Fruit fly (Drosophila melanogaster) whole organism, embryonic: ENCODE results near the gene Sclp.
A peak's percentile ranks its signal among the peaks of the same experiment; 100 is the strongest.

Experiments
- Antp ChIP-seq: fragments of 200-800 bp; sonication (Bioruptor generic); optimal IDR thresholded peaks from 3 replicates; lab custom pipeline; 2016; ENCODE audit warnings: missing biosample characterization, missing genetic modification characterization
- CG11085 ChIP-seq: fragments of 200-800 bp; sonication (Bioruptor generic); IDR thresholded peaks from 2 replicates; pipeline ENCODE4 v1.3.6; 2022; ENCODE audit warnings: missing biosample characterization, missing genetic modification characterization
- CG11247 ChIP-seq: fragments of 200-800 bp; sonication (Bioruptor generic); IDR thresholded peaks from 2 replicates; pipeline ENCODE4 v1.3.6; 2022; ENCODE audit warnings: missing biosample characterization, missing genetic modification characterization
- CG12299 ChIP-seq: fragments of 200-800 bp; sonication (Bioruptor generic); optimal IDR thresholded peaks from 2 replicates; lab custom pipeline; 2018; ENCODE audit warnings: missing biosample characterization, mild to moderate bottlenecking, missing genetic modification characterization
- CG14050 ChIP-seq: fragments of 200-800 bp; sonication (Bioruptor generic); IDR thresholded peaks from 3 replicates; pipeline ENCODE4 v1.3.6; 2022; ENCODE audit warnings: missing biosample characterization, missing genetic modification characterization
- CG14965 ChIP-seq: fragments of 200-800 bp; sonication (Bioruptor generic); optimal IDR thresholded peaks from 2 replicates; lab custom pipeline; 2016; ENCODE audit warnings: missing biosample characterization, missing genetic modification characterization, borderline replicate concordance
- CG16863 ChIP-seq: fragments of 200-800 bp; sonication (Bioruptor generic); optimal IDR thresholded peaks from 3 replicates; lab custom pipeline; 2016; ENCODE audit warnings: missing biosample characterization, missing genetic modification characterization
- CG2875 ChIP-seq: fragments of 200-800 bp; sonication (Bioruptor generic); optimal IDR thresholded peaks from 2 replicates; lab custom pipeline; 2017; ENCODE audit warnings: missing biosample characterization, mild to moderate bottlenecking, missing genetic modification characterization, missing genetic modification reagents
- CG6765 ChIP-seq: fragments of 200-800 bp; sonication (Bioruptor generic); optimal IDR thresholded peaks from 3 replicates; lab custom pipeline; 2017; ENCODE audit warnings: missing biosample characterization, mild to moderate bottlenecking, missing genetic modification characterization
- CG8388 ChIP-seq: fragments of 200-800 bp; sonication (Bioruptor generic); optimal IDR thresholded peaks from 2 replicates; lab custom pipeline; 2019; ENCODE audit warnings: missing biosample characterization, mild to moderate bottlenecking, missing genetic modification characterization, moderate library complexity
- CG8478 ChIP-seq: fragments of >200 bp; optimal IDR thresholded peaks from 2 replicates; lab custom pipeline; 2018
- CG9437 ChIP-seq: fragments of 200-800 bp; sonication (Bioruptor generic); optimal IDR thresholded peaks from 2 replicates; lab custom pipeline; 2018; ENCODE audit warnings: missing biosample characterization, mild to moderate bottlenecking, missing genetic modification characterization
- CoRest ChIP-seq: fragments of 200-800 bp; sonication (Bioruptor generic); optimal IDR thresholded peaks from 3 replicates; lab custom pipeline; 2018; ENCODE audit warnings: missing biosample characterization, mild to moderate bottlenecking, missing genetic modification characterization, moderate library complexity
- D ChIP-seq, 2 experiments: fragments of 200-800 bp in 1 of 2; fragments of >200 bp in 1 of 2; sonication (Bioruptor generic) in 1 of 2; optimal IDR thresholded peaks; 2 replicates in 1 of 2; 3 replicates in 1 of 2; lab custom pipeline; 2017; ENCODE audit warnings: mild to moderate bottlenecking in 1 of 2, missing biosample characterization in 1 of 2, missing genetic modification characterization in 1 of 2, missing genetic modification reagents in 1 of 2
- Drgx ChIP-seq: fragments of 200-800 bp; sonication (Bioruptor generic); IDR thresholded peaks from 2 replicates; pipeline ENCODE4 v1.3.6; 2022; ENCODE audit warnings: missing biosample characterization, missing genetic modification characterization
- Fer3 ChIP-seq: fragments of 200-800 bp; sonication (Bioruptor generic); optimal IDR thresholded peaks from 2 replicates; lab custom pipeline; 2018; ENCODE audit warnings: missing biosample characterization, mild to moderate bottlenecking, missing genetic modification characterization, moderate library complexity
- Mad ChIP-seq: fragments of 200-800 bp; sonication (Bioruptor generic); optimal IDR thresholded peaks from 2 replicates; lab custom pipeline; 2016; ENCODE audit warnings: missing biosample characterization, missing genetic modification characterization
- Meics ChIP-seq: fragments of 200-800 bp; sonication (Bioruptor generic); optimal IDR thresholded peaks from 2 replicates; lab custom pipeline; 2017; ENCODE audit warnings: missing biosample characterization, mild to moderate bottlenecking, missing genetic modification characterization
- Scr ChIP-seq: fragments of 200-800 bp; sonication (Bioruptor generic); IDR thresholded peaks from 2 replicates; pipeline ENCODE4 v1.3.6; 2022; ENCODE audit warnings: missing biosample characterization, missing genetic modification characterization; ENCODE audit not compliant: partially characterized antibody
- Trl ChIP-seq, 3 experiments: fragments of >200 bp in 2 of 3; fragments of 200-800 bp in 1 of 3; sonication (Bioruptor generic) in 1 of 3; optimal IDR thresholded peaks; 2 replicates in 1 of 3; 3 replicates in 2 of 3; lab custom pipeline; 2016 to 2017; ENCODE audit warnings: missing biosample characterization in 1 of 3, missing genetic modification characterization in 1 of 3
- Xbp1 ChIP-seq: fragments of 200-800 bp; sonication (Bioruptor generic); optimal IDR thresholded peaks from 3 replicates; lab custom pipeline; 2016; ENCODE audit warnings: missing biosample characterization, mild to moderate bottlenecking, missing genetic modification characterization
- Xrp1 ChIP-seq: fragments of 200-800 bp; sonication (Bioruptor generic); IDR thresholded peaks from 2 replicates; pipeline ENCODE4 v1.3.6; 2022; ENCODE audit warnings: missing biosample characterization, missing genetic modification characterization
- ase ChIP-seq: fragments of 200-800 bp; sonication (Bioruptor generic); IDR thresholded peaks from 3 replicates; pipeline ENCODE4 v1.3.6; 2022; ENCODE audit warnings: missing biosample characterization, missing genetic modification characterization
- chif ChIP-seq, 2 experiments: fragments of 200-800 bp; sonication (Bioruptor generic); optimal IDR thresholded peaks; 3 replicates each; lab custom pipeline; 2016; ENCODE audit warnings: missing biosample characterization in 2 of 2, missing genetic modification characterization in 2 of 2
- cwo ChIP-seq: fragments of 200-800 bp; sonication (Bioruptor generic); optimal IDR thresholded peaks from 3 replicates; lab custom pipeline; 2017; ENCODE audit warnings: missing biosample characterization, missing genetic modification characterization, mild to moderate bottlenecking, moderate library complexity, missing genetic modification reagents
- hkb ChIP-seq, 2 experiments: fragments of 200-800 bp in 1 of 2; fragments of >200 bp in 1 of 2; sonication (Bioruptor generic) in 1 of 2; IDR thresholded peaks in 1 of 2; optimal IDR thresholded peaks in 1 of 2; 2 replicates each; pipeline versions ENCODE4 v1.3.6 to Lab custom; 2017 to 2022; ENCODE audit warnings: missing biosample characterization in 1 of 2, missing genetic modification characterization in 1 of 2
- maf-S ChIP-seq: fragments of 200-800 bp; sonication (Bioruptor generic); optimal IDR thresholded peaks from 2 replicates; lab custom pipeline; 2016; ENCODE audit warnings: missing biosample characterization, missing genetic modification characterization
- mirr ChIP-seq: fragments of 200-800 bp; sonication (Bioruptor generic); optimal IDR thresholded peaks from 3 replicates; lab custom pipeline; 2018; ENCODE audit warnings: missing biosample characterization, mild to moderate bottlenecking, missing genetic modification characterization
- nom ChIP-seq: fragments of 200-800 bp; sonication (Bioruptor generic); optimal IDR thresholded peaks from 2 replicates; lab custom pipeline; 2017; ENCODE audit warnings: missing biosample characterization, missing genetic modification characterization, mild to moderate bottlenecking, moderate library complexity, missing genetic modification reagents
- peb ChIP-seq: fragments of 200-800 bp; sonication (Bioruptor generic); IDR thresholded peaks from 2 replicates; pipeline ENCODE4 v1.3.6; 2022; ENCODE audit warnings: missing biosample characterization, missing genetic modification characterization
- pho ChIP-seq: fragments of 200-800 bp; sonication (Bioruptor generic); optimal IDR thresholded peaks from 2 replicates; lab custom pipeline; 2016; ENCODE audit warnings: missing biosample characterization, missing genetic modification characterization
- pita ChIP-seq: fragments of 200-800 bp; sonication (Bioruptor generic); optimal IDR thresholded peaks from 2 replicates; lab custom pipeline; 2017; ENCODE audit warnings: missing biosample characterization, mild to moderate bottlenecking, missing genetic modification characterization
- prd ChIP-seq, 3 experiments: fragments of >200 bp in 2 of 3; fragments of 200-800 bp in 1 of 3; sonication (Bioruptor generic) in 1 of 3; optimal IDR thresholded peaks in 2 of 3; IDR thresholded peaks in 1 of 3; 2 replicates in 2 of 3; 3 replicates in 1 of 3; pipeline versions ENCODE4 v1.3.6 to Lab custom; 2017 to 2022; ENCODE audit warnings: missing biosample characterization in 1 of 3, missing genetic modification characterization in 1 of 3
- psq ChIP-seq: fragments of 200-800 bp; sonication (Bioruptor generic); optimal IDR thresholded peaks from 2 replicates; lab custom pipeline; 2017; ENCODE audit warnings: missing biosample characterization, missing genetic modification characterization
- row ChIP-seq: fragments of 200-800 bp; sonication (Bioruptor generic); IDR thresholded peaks from 3 replicates; pipeline ENCODE4 v1.3.6; 2022; ENCODE audit warnings: missing biosample characterization, missing genetic modification characterization
- sr ChIP-seq: fragments of 200-800 bp; sonication (Bioruptor generic); IDR thresholded peaks from 3 replicates; pipeline ENCODE4 v1.3.6; 2022; ENCODE audit warnings: missing biosample characterization, missing genetic modification characterization
- stc ChIP-seq: fragments of 200-800 bp; sonication (Bioruptor generic); IDR thresholded peaks from 2 replicates; pipeline ENCODE4 v1.3.6; 2022; ENCODE audit warnings: missing biosample characterization, missing genetic modification characterization
- tgo ChIP-seq: fragments of 200-800 bp; sonication (Bioruptor generic); IDR thresholded peaks from 3 replicates; pipeline ENCODE4 v1.3.6; 2022; ENCODE audit warnings: missing biosample characterization, missing genetic modification characterization

The Sclp gene

DNA sequence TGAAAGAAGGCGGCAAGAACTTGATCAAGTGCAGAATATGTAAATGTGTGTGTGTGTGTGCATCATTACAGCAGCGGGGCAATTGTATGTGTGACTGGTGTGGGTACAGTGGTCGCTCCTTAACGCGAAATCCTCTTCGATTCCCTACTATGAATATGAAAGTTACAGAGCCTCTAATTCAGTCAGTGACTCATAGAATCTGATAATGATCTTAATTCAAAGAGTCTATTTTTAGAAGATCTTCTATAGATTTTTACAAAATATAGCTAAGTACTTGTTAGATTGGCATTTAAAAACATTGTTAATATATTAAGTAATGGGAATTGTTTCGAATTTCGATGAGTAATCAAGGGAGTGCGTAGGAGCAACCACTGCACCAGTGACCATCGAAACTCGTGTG, 42.0 kb downstream of the Sclp start (continued):
- TF ChIP-seq CG16863 (GFP tag; lab: Kevin White, UChicago) (no peak), row (GFP tag; lab: Robert Waterston, UW) (peak; percentile 8; the same call in 1 of the 3 replicates)
- TF ChIP-seq, all 482 proteins: peak for 3

DNA sequence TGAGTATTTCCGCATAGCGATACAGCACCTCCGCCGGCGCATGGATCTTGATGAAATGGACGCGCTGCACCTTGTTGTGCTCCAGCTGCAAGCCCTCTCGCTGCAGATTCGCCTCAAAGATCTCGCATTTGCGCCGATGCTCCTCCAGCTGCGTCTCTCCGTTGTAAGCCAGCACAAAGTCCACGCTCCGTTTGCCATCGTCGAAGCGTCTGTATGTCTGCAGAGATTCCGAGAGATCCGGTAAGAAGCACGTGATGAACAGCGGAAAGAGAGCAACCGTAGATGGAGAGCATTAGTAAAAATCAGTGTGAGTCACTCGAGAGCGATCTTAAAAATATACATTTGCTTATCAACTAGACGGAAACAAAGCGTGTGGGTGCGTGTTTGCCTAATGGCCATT, 42.8 kb downstream of the Sclp start:
- no peak for TF ChIP-seq CG2875 (GFP tag; lab: Kevin White, UChicago)
- TF ChIP-seq psq (GFP tag; lab: Kevin White, UChicago) = no peak
- TF ChIP-seq CoRest (tag; lab: Kevin White, UChicago) = no peak
- TF ChIP-seq Xbp1 (GFP tag; lab: Kevin White, UChicago) = no peak
- peak; percentile 76 for TF ChIP-seq cwo (GFP tag; lab: Kevin White, UChicago)
- no peak for TF ChIP-seq pho (GFP tag; lab: Kevin White, UChicago)
- TF ChIP-seq mirr (GFP tag; lab: Kevin White, UChicago) = no peak
- TF ChIP-seq CG8478 = no peak
- no peak for TF ChIP-seq Fer3 (tag; lab: Kevin White, UChicago)
- no peak for TF ChIP-seq D (optimal IDR thresholded peaks at IDR 0.05; lab: Kevin White, UChicago)
- TF ChIP-seq D (GFP tag; optimal IDR thresholded peaks at IDR 0.05; lab: Kevin White, UChicago) = no peak
- no peak for TF ChIP-seq chif (GFP tag; optimal IDR thresholded peaks at IDR 0.05; lab: Kevin White, UChicago)
- no peak for TF ChIP-seq maf-S (GFP tag; lab: Kevin White, UChicago)
- TF ChIP-seq nom (GFP tag; lab: Kevin White, UChicago) = peak; percentile 69
- TF ChIP-seq tgo (GFP tag; lab: Robert Waterston, UW) = no peak
- peak in 1 of 2 experiments; percentile 18 for TF ChIP-seq Trl (optimal IDR thresholded peaks at IDR 0.05; lab: Kevin White, UChicago)
- no peak for TF ChIP-seq Trl (GFP tag; optimal IDR thresholded peaks at IDR 0.05; lab: Kevin White, UChicago)
- peak; percentile 88; the same call in 1 of the 3 replicates for TF ChIP-seq sr (GFP tag; lab: Robert Waterston, UW)
- no peak for TF ChIP-seq CG11085
- TF ChIP-seq CG8388 (GFP tag; lab: Kevin White, UChicago) = no peak
- no peak for TF ChIP-seq CG12299 (tag; lab: Kevin White, UChicago)
- no peak for TF ChIP-seq peb (GFP tag; lab: Robert Waterston, UW)
- no peak for TF ChIP-seq CG6765 (GFP tag; lab: Kevin White, UChicago)
- no peak for TF ChIP-seq Scr (GFP tag; lab: Robert Waterston, UW)
- TF ChIP-seq stc (GFP tag; lab: Robert Waterston, UW) = no peak
- no peak for TF ChIP-seq ase (GFP tag; lab: Robert Waterston, UW)
- TF ChIP-seq Mad (GFP tag; lab: Kevin White, UChicago) = no peak
- no peak for TF ChIP-seq pita
- no peak for TF ChIP-seq CG14965 (GFP tag; lab: Kevin White, UChicago)
- TF ChIP-seq Antp (GFP tag; lab: Kevin White, UChicago) = no peak
- no peak for TF ChIP-seq CG11247 (GFP tag; lab: Robert Waterston, UW)
- no peak for TF ChIP-seq CG9437 (GFP tag; lab: Kevin White, UChicago)
- no peak for TF ChIP-seq CG14050 (GFP tag; lab: Robert Waterston, UW)

DNA sequence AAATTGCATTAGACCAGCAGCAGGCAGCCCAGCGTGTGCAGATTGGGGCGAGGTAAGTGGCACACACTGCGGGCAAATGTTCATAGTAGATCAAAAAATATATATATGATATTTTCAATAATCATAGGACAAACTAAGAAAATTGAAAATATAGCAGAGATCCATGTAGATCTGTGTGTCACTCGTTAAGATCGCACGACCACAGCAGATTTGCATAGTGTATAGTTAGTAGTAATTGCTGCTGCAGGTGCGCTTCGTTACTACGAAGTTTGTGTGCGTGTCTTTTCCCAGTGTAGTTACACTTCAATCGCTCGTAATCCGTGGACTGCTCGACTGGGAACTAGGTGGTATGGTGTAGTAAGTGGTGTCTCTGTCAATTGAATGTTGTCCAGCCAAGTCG, 47.3 kb downstream of the Sclp start, which contains the start of gene CG10352:
TSS of gene CG10352 (minus strand) at position 4 of the 400 bp plus-strand sequence.
- TF ChIP-seq Xrp1 (GFP tag; lab: Robert Waterston, UW) = no peak
- peak; percentile 48; the same call in 1 of the 2 replicates for TF ChIP-seq Drgx (GFP tag; lab: Robert Waterston, UW)
- TF ChIP-seq prd (optimal IDR thresholded peaks at IDR 0.05; lab: Kevin White, UChicago) = no peak
- TF ChIP-seq prd (GFP tag; IDR thresholded peaks at IDR 0.05; lab: Robert Waterston, UW) = 0 out of 3 replicates have a peak, but pooled peaks have one; percentile 14
- TF ChIP-seq row (GFP tag; lab: Robert Waterston, UW) = peak; percentile 51
- TF ChIP-seq Meics (GFP tag; lab: Kevin White, UChicago) = peak; percentile 57
- TF ChIP-seq hkb (optimal IDR thresholded peaks at IDR 0.05; lab: Kevin White, UChicago) = no peak
- TF ChIP-seq hkb (GFP tag; IDR thresholded peaks at IDR 0.05; lab: Robert Waterston, UW) = 0 out of 2 replicates have a peak, but pooled peaks have one; percentile 14
- TF ChIP-seq, all 482 proteins: peak for 5
